Worm (Caenorhabditis elegans): ENCODE data around the gene C02B4.3.
"Not testable (repeated sequence)": the region's sequence is repeated elsewhere in the genome, so short reads cannot be mapped to it uniquely, and the experiment has no call there.

Gene C02B4.3

ce11 chrX:12620310-12620709 lies 39.3 kb downstream of the C02B4.3 start:
- TF ChIP-seq zip-8 (tag; optimal IDR thresholded peaks at IDR 0.05) (no peak), lin-32 (GFP tag; optimal IDR thresholded peaks at IDR 0.05) (no peak), mep-1 (tag; optimal IDR thresholded peaks at IDR 0.05) (no peak), unc-39 (tag; optimal IDR thresholded peaks at IDR 0.05) (no peak), mab-5 (tag; optimal IDR thresholded peaks at IDR 0.05) (no peak), ces-1 (GFP tag; optimal IDR thresholded peaks at IDR 0.05) (no peak), bed-3 (GFP tag; optimal IDR thresholded peaks at IDR 0.05) (no peak)

ce11 chrX:12619165-12619564 lies 40.5 kb downstream of the C02B4.3 start, which contains the start of gene R09A8.2:
Gene R09A8.2 (plus strand): TSS chrX:12619465.
- TF ChIP-seq flh-1 (GFP tag; optimal IDR thresholded peaks at IDR 0.05) (no peak), sptf-1 (tag; optimal IDR thresholded peaks at IDR 0.05) (no peak), cnd-1 (tag; optimal IDR thresholded peaks at IDR 0.05) (no peak), mls-2 (tag; optimal IDR thresholded peaks at IDR 0.05) (no peak), elt-1 (tag; optimal IDR thresholded peaks at IDR 0.05; ENCODE audit: borderline replicate concordance, insufficient read depth) (no peak), bed-3 (GFP tag; optimal IDR thresholded peaks at IDR 0.05) (no peak), blmp-1 (tag; optimal IDR thresholded peaks at IDR 0.05) (no peak), mep-1 (tag; optimal IDR thresholded peaks at IDR 0.05) (no peak)

ce11 chrX:12618447-12618846 lies 41.2 kb downstream of the C02B4.3 start:
- no peak for TF ChIP-seq mls-2 (tag; optimal IDR thresholded peaks at IDR 0.05)
- TF ChIP-seq unc-120 (tag; optimal IDR thresholded peaks at IDR 0.05; ENCODE audit: poor library complexity, severe bottlenecking): no peak
- TF ChIP-seq nhr-76 (tag; optimal IDR thresholded peaks at IDR 0.05): no peak
- TF ChIP-seq nhr-2 (tag; optimal IDR thresholded peaks at IDR 0.05): peak; percentile 55

- TF ChIP-seq ces-1 (GFP tag; optimal IDR thresholded peaks at IDR 0.05); drap-1 (GFP tag; optimal IDR thresholded peaks at IDR 0.05); nhr-28 (tag; optimal IDR thresholded peaks at IDR 0.05): not testable (repeated sequence)
These were observed 46.2 kb downstream of the C02B4.3 start, which contains the start of gene R09A8.1 for ce11 chrX:12613451-12613850. Gene R09A8.1 (plus strand): TSS chrX:12613751.
